4 fruit fly cellular contexts compared by ENCODE assay signal in the genomic region with DNA sequence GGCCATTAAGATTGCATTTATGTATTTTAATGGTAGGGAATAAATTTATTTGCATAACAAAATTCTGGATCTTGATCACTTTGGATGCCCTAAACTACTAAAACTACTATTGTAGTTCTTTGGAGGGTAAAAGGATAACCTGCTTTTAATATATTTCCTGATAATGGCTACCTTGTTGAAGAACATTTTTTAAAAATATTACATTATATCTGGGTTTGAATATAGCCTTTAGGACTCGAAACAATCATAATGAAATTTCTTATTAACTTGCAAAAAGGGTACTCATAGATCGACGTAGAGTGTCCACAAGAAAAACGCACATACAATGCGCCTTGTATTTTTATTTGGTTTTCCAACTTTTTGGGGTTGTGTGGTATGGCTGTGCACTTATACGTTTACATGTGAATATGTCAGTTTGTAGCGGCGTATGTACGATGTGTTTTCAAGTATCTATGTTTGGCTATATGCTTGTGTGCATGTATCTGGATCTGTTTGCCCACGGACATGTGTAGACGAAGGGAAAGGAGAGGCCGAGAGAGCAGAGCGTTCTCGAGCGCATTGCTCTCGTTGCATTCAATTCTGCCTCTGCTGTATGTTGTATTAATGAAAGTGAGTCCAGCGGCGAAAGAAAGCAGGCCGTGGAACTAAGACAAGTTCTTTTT.
TF ChIP-seq lines count a peak whose summit lies in the region.

No protein-coding gene starts in this region.

TF ChIP-seq in whole organism, embryonic, 481 proteins besides CTCF, POLR2A, EP300 and RAD21 (continued from another document and continues in another):
- TF ChIP-seq Side (GFP tag; optimal IDR thresholded peaks at IDR 0.05; lab: Kevin White, UChicago) (peak; percentile 38), CG4328 (GFP tag; optimal IDR thresholded peaks at IDR 0.05; lab: Kevin White, UChicago) (no peak), ttk (GFP tag; IDR thresholded peaks at IDR 0.05; lab: Robert Waterston, UW) (peak; percentile 51), Hey (tag; optimal IDR thresholded peaks at IDR 0.05; lab: Kevin White, UChicago) (no peak), Mad (GFP tag; optimal IDR thresholded peaks at IDR 0.05; lab: Kevin White, UChicago) (peak; percentile 56), H2.0 (GFP tag; IDR thresholded peaks at IDR 0.05; lab: Robert Waterston, UW) (peak; percentile 41; the same call in 1 of the 2 replicates), Max (GFP tag; optimal IDR thresholded peaks at IDR 0.05; lab: Kevin White, UChicago) (peak; percentile 72), lilli (GFP tag; optimal IDR thresholded peaks at IDR 0.05; lab: Kevin White, UChicago) (peak; percentile 61), CG31388 (GFP tag; optimal IDR thresholded peaks at IDR 0.05; lab: Kevin White, UChicago) (peak; percentile 63), chm (GFP tag; IDR thresholded peaks at IDR 0.05; lab: Robert Waterston, UW) (peak; percentile 39; the same call in 1 of the 2 replicates), tgo (GFP tag; IDR thresholded peaks at IDR 0.05; lab: Robert Waterston, UW) (peak; percentile 52; the same call in 2 of the 3 replicates), sc (optimal IDR thresholded peaks at IDR 0.05; lab: Kevin White, UChicago) (no peak), sc (GFP tag; optimal IDR thresholded peaks at IDR 0.05; lab: Kevin White, UChicago) (peak; percentile 84), slp2 (GFP tag; optimal IDR thresholded peaks at IDR 0.05; lab: Kevin White, UChicago) (peak; percentile 58), CG18262 (tag; optimal IDR thresholded peaks at IDR 0.05; lab: Kevin White, UChicago) (peak; percentile 95), ranshi (GFP tag; IDR thresholded peaks at IDR 0.05; lab: Robert Waterston, UW) (peak; percentile 64; the same call in 1 of the 2 replicates), Pdp1 (GFP tag; optimal IDR thresholded peaks at IDR 0.05; lab: Kevin White, UChicago) (peak; percentile 65 to 74), CG2129 (GFP tag; IDR thresholded peaks at IDR 0.05; lab: Robert Waterston, UW; ENCODE audit: partially characterized antibody) (no peak), CG15696 (tag; optimal IDR thresholded peaks at IDR 0.05; lab: Kevin White, UChicago) (peak; percentile 86), Gsc (GFP tag; IDR thresholded peaks at IDR 0.05; lab: Robert Waterston, UW) (peak; percentile 61), CG12219 (GFP tag; optimal IDR thresholded peaks at IDR 0.05; lab: Kevin White, UChicago) (peak; percentile 38), shn (GFP tag; optimal IDR thresholded peaks at IDR 0.05; lab: Kevin White, UChicago) (peak; percentile 48), Dek (tag; optimal IDR thresholded peaks at IDR 0.05; lab: Kevin White, UChicago) (peak; percentile 42), wek (GFP tag; optimal IDR thresholded peaks at IDR 0.05; lab: Kevin White, UChicago) (peak; percentile 16), cwo (GFP tag; optimal IDR thresholded peaks at IDR 0.05; lab: Kevin White, UChicago) (no peak), Atf-2 (GFP tag; optimal IDR thresholded peaks at IDR 0.05; lab: Kevin White, UChicago) (peak; percentile 62), Abd-B (GFP tag; optimal IDR thresholded peaks at IDR 0.05; lab: Kevin White, UChicago) (peak; percentile 81), CG4707 (GFP tag; optimal IDR thresholded peaks at IDR 0.05; lab: Kevin White, UChicago) (peak; percentile 55), CG18599 (GFP tag; optimal IDR thresholded peaks at IDR 0.05; lab: Kevin White, UChicago) (peak; percentile 33), CG7556 (GFP tag; optimal IDR thresholded peaks at IDR 0.05; lab: Kevin White, UChicago) (peak; percentile 72)

TF ChIP-seq in whole organism, prepupa, 60 proteins besides CTCF, POLR2A, EP300 and RAD21 (continued from another document and continues in another):
- TF ChIP-seq Ets21C (GFP tag; optimal IDR thresholded peaks at IDR 0.05; lab: Kevin White, UChicago) (peak; percentile 90), svp (GFP tag; lab: Kevin White, UChicago) (peak; percentile 97), Hr38 (GFP tag; optimal IDR thresholded peaks at IDR 0.05; lab: Kevin White, UChicago) (no peak), CG4318 (GFP tag; optimal IDR thresholded peaks at IDR 0.05; lab: Kevin White, UChicago) (peak; percentile 80), CG8119 (GFP tag; IDR thresholded peaks at IDR 0.05; lab: Robert Waterston, UW) (peak; percentile 84), cyc (GFP tag; optimal IDR thresholded peaks at IDR 0.05; lab: Kevin White, UChicago) (peak; percentile 91), achi (GFP tag; optimal IDR thresholded peaks at IDR 0.05; lab: Kevin White, UChicago) (peak; percentile 92), CG7368 (GFP tag; optimal IDR thresholded peaks at IDR 0.05; lab: Kevin White, UChicago) (peak; percentile 81), fd59A (GFP tag; optimal IDR thresholded peaks at IDR 0.05; lab: Kevin White, UChicago) (peak; percentile 92), CG8319 (GFP tag; optimal IDR thresholded peaks at IDR 0.05; lab: Kevin White, UChicago) (peak; percentile 83), CG6808 (GFP tag; optimal IDR thresholded peaks at IDR 0.05; lab: Kevin White, UChicago) (peak; percentile 89), CG3919 (GFP tag; optimal IDR thresholded peaks at IDR 0.05; lab: Kevin White, UChicago) (peak; percentile 92), esn (GFP tag; optimal IDR thresholded peaks at IDR 0.05; lab: Kevin White, UChicago) (peak; percentile 95), CG3032 (tag; optimal IDR thresholded peaks at IDR 0.05; lab: Kevin White, UChicago) (peak; percentile 93), Gug (GFP tag; IDR thresholded peaks at IDR 0.05; lab: Robert Waterston, UW) (peak; percentile 74), CG11902 (GFP tag; optimal IDR thresholded peaks at IDR 0.05; lab: Kevin White, UChicago) (peak; percentile 89), CG31627 (GFP tag; optimal IDR thresholded peaks at IDR 0.05; lab: Kevin White, UChicago) (peak; percentile 91), CG6163 (GFP tag; IDR thresholded peaks at IDR 0.05; lab: Robert Waterston, UW) (peak; percentile 84), Eip93F (GFP tag; optimal IDR thresholded peaks at IDR 0.05; lab: Kevin White, UChicago) (peak; percentile 81), Lpt (GFP tag; optimal IDR thresholded peaks at IDR 0.05; lab: Kevin White, UChicago) (peak; percentile 63), CG10631 (GFP tag; optimal IDR thresholded peaks at IDR 0.05; lab: Kevin White, UChicago) (peak; percentile 91), Smox (GFP tag; optimal IDR thresholded peaks at IDR 0.05; lab: Kevin White, UChicago) (peak; percentile 94), CG16779 (tag; optimal IDR thresholded peaks at IDR 0.05; lab: Kevin White, UChicago) (peak; percentile 81), net (GFP tag; optimal IDR thresholded peaks at IDR 0.05; lab: Kevin White, UChicago) (peak; percentile 85), CG6854 (GFP tag; optimal IDR thresholded peaks at IDR 0.05; lab: Kevin White, UChicago) (peak; percentile 60), Sox15 (GFP tag; optimal IDR thresholded peaks at IDR 0.05; lab: Kevin White, UChicago) (peak; percentile 88), Sox102F (GFP tag; optimal IDR thresholded peaks at IDR 0.05; lab: Kevin White, UChicago) (peak; percentile 93), vri (GFP tag; optimal IDR thresholded peaks at IDR 0.05; lab: Kevin White, UChicago) (peak; percentile 85), CG11294 (GFP tag; IDR thresholded peaks at IDR 0.05; lab: Robert Waterston, UW) (no peak; the same call in 1 of the 2 replicates), CG8632 (GFP tag; optimal IDR thresholded peaks at IDR 0.05; lab: Kevin White, UChicago) (peak; percentile 88), Sox14 (GFP tag; optimal IDR thresholded peaks at IDR 0.05; lab: Kevin White, UChicago) (peak; percentile 94), CG6792 (GFP tag; optimal IDR thresholded peaks at IDR 0.05; lab: Kevin White, UChicago) (peak; percentile 87)

TF ChIP-seq in whole organism, pupa, 21 proteins besides CTCF, POLR2A, EP300 and RAD21 (continued from another document):
- peak; percentile 91 for TF ChIP-seq Pif1B (GFP tag; optimal IDR thresholded peaks at IDR 0.05; lab: Kevin White, UChicago)
- peak; percentile 87 for TF ChIP-seq CG8301 (tag; optimal IDR thresholded peaks at IDR 0.05; lab: Kevin White, UChicago)

TF ChIP-seq in whole organism, wandering third instar larva, 38 proteins besides CTCF, POLR2A, EP300 and RAD21 (continued from another document):
- TF ChIP-seq jim (GFP tag; optimal IDR thresholded peaks at IDR 0.05; lab: Kevin White, UChicago) (peak; percentile 0), usp (GFP tag; optimal IDR thresholded peaks at IDR 0.05; lab: Kevin White, UChicago) (no peak), sv (GFP tag; optimal IDR thresholded peaks at IDR 0.05; lab: Kevin White, UChicago) (peak; percentile 68), Dif (GFP tag; optimal IDR thresholded peaks at IDR 0.05; lab: Kevin White, UChicago; ENCODE audit: partially characterized antibody) (peak; percentile 80), HLH106 (tag; optimal IDR thresholded peaks at IDR 0.05; lab: Kevin White, UChicago) (peak; percentile 90), Abd-B (GFP tag; optimal IDR thresholded peaks at IDR 0.05; lab: Kevin White, UChicago) (no peak), N (GFP tag; optimal IDR thresholded peaks at IDR 0.05; lab: Kevin White, UChicago) (no peak), Myc (optimal IDR thresholded peaks at IDR 0.05; lab: Kevin White, UChicago) (no peak), pan (optimal IDR thresholded peaks at IDR 0.05; lab: Kevin White, UChicago) (no peak), br (GFP tag; optimal IDR thresholded peaks at IDR 0.05; lab: Kevin White, UChicago) (peak; percentile 82), dl (GFP tag; optimal IDR thresholded peaks at IDR 0.05; lab: Kevin White, UChicago; ENCODE audit: insufficient read depth in 1 of 2, partially characterized antibody in 2 of 2) (peak; percentile 79 to 84), ey (GFP tag; optimal IDR thresholded peaks at IDR 0.05; lab: Kevin White, UChicago) (peak; percentile 89), Vsx2 (GFP tag; optimal IDR thresholded peaks at IDR 0.05; lab: Kevin White, UChicago; ENCODE audit: partially characterized antibody) (peak; percentile 57), fru (GFP tag; optimal IDR thresholded peaks at IDR 0.05; lab: Kevin White, UChicago) (peak; percentile 90), tai (GFP tag; optimal IDR thresholded peaks at IDR 0.05; lab: Kevin White, UChicago) (peak; percentile 50), Hnf4 (GFP tag; optimal IDR thresholded peaks at IDR 0.05; lab: Kevin White, UChicago) (peak; percentile 75), Jra (GFP tag; optimal IDR thresholded peaks at IDR 0.05; lab: Kevin White, UChicago) (peak; percentile 61)
TF ChIP-seq in whole organism, wandering third instar larva: peak in this region for 27.
